Worm (Caenorhabditis elegans) whole organism, mixed stage, embryonic: ENCODE results near the gene T07D4.2.

Experiments used
- M03D4.4 ChIP-seq: sonication (generic microtip); optimal IDR thresholded peaks from 2 replicates; lab custom pipeline; 2017; ENCODE audit warnings: mild to moderate bottlenecking, missing genetic modification characterization, missing compliant biosample characterization
- bed-3 ChIP-seq: fragments of 200-800 bp; sonication (Bioruptor generic); optimal IDR thresholded peaks from 3 replicates; lab custom pipeline; 2018; ENCODE audit warnings: mild to moderate bottlenecking, missing genetic modification characterization, moderate library complexity, missing compliant biosample characterization
- blmp-1 ChIP-seq: fragments of 150-350 bp; optimal IDR thresholded peaks from 2 replicates; lab custom pipeline; 2014; ENCODE audit warnings: missing biosample characterization, missing genetic modification characterization
- ceh-43 ChIP-seq: fragments of 200-800 bp; sonication (Bioruptor generic); optimal IDR thresholded peaks from 2 replicates; lab custom pipeline; 2018; ENCODE audit warnings: mild to moderate bottlenecking, missing genetic modification characterization, moderate library complexity, missing compliant biosample characterization
- ceh-83 ChIP-seq: fragments of 200-800 bp; sonication (Bioruptor generic); optimal IDR thresholded peaks from 2 replicates; lab custom pipeline; 2018; ENCODE audit warnings: mild to moderate bottlenecking, missing genetic modification characterization, missing compliant biosample characterization
- ces-1 ChIP-seq: fragments of 150-350 bp; optimal IDR thresholded peaks from 2 replicates; lab custom pipeline; 2014; ENCODE audit warnings: missing biosample characterization, missing genetic modification reagents, missing genetic modification characterization
- drap-1 ChIP-seq: fragments of 200-800 bp; sonication (Bioruptor generic); optimal IDR thresholded peaks from 3 replicates; lab custom pipeline; 2018; ENCODE audit warnings: mild to moderate bottlenecking, missing genetic modification characterization, missing compliant biosample characterization
- elt-1 ChIP-seq: sonication (generic microtip); optimal IDR thresholded peaks from 2 replicates; lab custom pipeline; 2017; ENCODE audit warnings: missing genetic modification characterization, mild to moderate bottlenecking, missing compliant biosample characterization, antibody characterized with exemption, moderate library complexity, borderline replicate concordance; ENCODE audit not compliant: insufficient read depth
- elt-3 ChIP-seq: fragments of 150-350 bp; optimal IDR thresholded peaks from 2 replicates; lab custom pipeline; 2014; ENCODE audit warnings: missing biosample characterization, missing genetic modification characterization
- ham-2 ChIP-seq: fragments of 200-800 bp; sonication (Bioruptor generic); optimal IDR thresholded peaks from 2 replicates; lab custom pipeline; 2018; ENCODE audit warnings: mild to moderate bottlenecking, missing genetic modification characterization, missing compliant biosample characterization
- hlh-1 ChIP-seq: fragments of 150-350 bp; optimal IDR thresholded peaks from 2 replicates; lab custom pipeline; 2014; ENCODE audit warnings: missing biosample characterization, missing genetic modification reagents, missing genetic modification characterization
- lin-13 ChIP-seq: fragments of 150-350 bp; optimal IDR thresholded peaks from 2 replicates; lab custom pipeline; 2014; ENCODE audit warnings: missing biosample characterization, missing genetic modification characterization
- lin-32 ChIP-seq: fragments of 200-800 bp; sonication (Bioruptor generic); optimal IDR thresholded peaks from 2 replicates; lab custom pipeline; 2018; ENCODE audit warnings: mild to moderate bottlenecking, missing genetic modification characterization, missing compliant biosample characterization
- lsy-2 ChIP-seq: fragments of 150-350 bp; optimal IDR thresholded peaks from 2 replicates; lab custom pipeline; 2014; ENCODE audit warnings: missing biosample characterization, missing genetic modification characterization
- mab-5 ChIP-seq: fragments of 150-350 bp; optimal IDR thresholded peaks from 2 replicates; lab custom pipeline; 2014; ENCODE audit warnings: missing biosample characterization, missing genetic modification characterization
- mep-1 ChIP-seq: fragments of 150-350 bp; optimal IDR thresholded peaks from 2 replicates; lab custom pipeline; 2017; ENCODE audit warnings: missing biosample characterization, missing genetic modification reagents, missing genetic modification characterization, inconsistent platforms
- mls-2 ChIP-seq: sonication (generic microtip); optimal IDR thresholded peaks from 2 replicates; lab custom pipeline; 2016; ENCODE audit warnings: mild to moderate bottlenecking, missing genetic modification characterization, moderate library complexity, missing compliant biosample characterization
- nhr-12 ChIP-seq: fragments of 150-350 bp; optimal IDR thresholded peaks from 2 replicates; lab custom pipeline; 2014; ENCODE audit warnings: missing biosample characterization, missing genetic modification characterization
- nhr-2 ChIP-seq: fragments of 150-350 bp; optimal IDR thresholded peaks from 2 replicates; lab custom pipeline; 2014; ENCODE audit warnings: missing biosample characterization, missing genetic modification characterization
- nhr-28 ChIP-seq: fragments of 150-350 bp; optimal IDR thresholded peaks from 2 replicates; lab custom pipeline; 2014; ENCODE audit warnings: missing biosample characterization, missing genetic modification characterization
- nhr-76 ChIP-seq: sonication (generic microtip); optimal IDR thresholded peaks from 2 replicates; lab custom pipeline; 2017; ENCODE audit warnings: missing biosample characterization, missing genetic modification characterization
- pha-4 ChIP-seq: fragments of 150-350 bp; optimal IDR thresholded peaks from 2 replicates; lab custom pipeline; 2018; ENCODE audit warnings: missing biosample characterization, missing genetic modification reagents, missing genetic modification characterization
- sem-2 ChIP-seq: fragments of 200-800 bp; sonication (Bioruptor generic); optimal IDR thresholded peaks from 2 replicates; lab custom pipeline; 2018; ENCODE audit warnings: mild to moderate bottlenecking, missing genetic modification characterization, missing compliant biosample characterization
- tbx-8 ChIP-seq: fragments of 200-800 bp; sonication (Bioruptor generic); optimal IDR thresholded peaks from 2 replicates; lab custom pipeline; 2018; ENCODE audit warnings: mild to moderate bottlenecking, missing genetic modification characterization, moderate library complexity, missing compliant biosample characterization
- unc-39 ChIP-seq: fragments of 150-350 bp; optimal IDR thresholded peaks from 2 replicates; lab custom pipeline; 2014; ENCODE audit warnings: missing biosample characterization, missing genetic modification characterization
- unc-62 ChIP-seq: fragments of 150-350 bp; optimal IDR thresholded peaks from 2 replicates; lab custom pipeline; 2014; ENCODE audit warnings: missing biosample characterization, missing genetic modification reagents, missing genetic modification characterization
- zip-8 ChIP-seq: fragments of 150-350 bp; optimal IDR thresholded peaks from 2 replicates; lab custom pipeline; 2014; ENCODE audit warnings: missing biosample characterization, missing genetic modification characterization
- ztf-11 ChIP-seq: fragments of 150-350 bp; optimal IDR thresholded peaks from 2 replicates; lab custom pipeline; 2014; ENCODE audit warnings: missing biosample characterization, missing genetic modification characterization

Gene T07D4.2

DNA sequence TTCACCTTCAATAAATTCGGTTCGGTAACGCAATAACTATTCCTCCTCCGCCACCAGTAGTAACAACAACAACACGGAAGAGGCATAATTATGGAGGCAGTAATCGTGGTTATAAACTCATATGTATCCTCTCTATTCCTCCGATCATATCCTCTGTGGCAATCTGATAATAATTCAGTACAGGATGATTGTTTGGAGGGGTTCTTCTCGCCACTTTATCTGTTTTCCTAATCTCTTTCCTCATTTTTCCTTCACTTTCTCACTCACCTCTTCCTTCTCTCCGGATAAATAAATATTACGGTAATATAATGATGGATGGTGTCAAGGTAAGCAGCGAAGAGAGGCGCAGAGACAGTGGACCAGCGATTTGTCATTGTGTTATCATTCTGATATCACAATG is 16.8 kb upstream of the T07D4.2 start:
- peak; percentile 57 for TF ChIP-seq unc-62 (GFP tag; lab: Kevin White, UChicago)
- peak; percentile 41 for TF ChIP-seq elt-3
- no peak for TF ChIP-seq blmp-1 (tag; lab: Kevin White, UChicago)
- TF ChIP-seq lin-32, result no peak
- TF ChIP-seq elt-1 (tag; lab: Kevin White, UChicago), result peak; percentile 91
- TF ChIP-seq ceh-83 (GFP tag; lab: Kevin White, UChicago), result no peak
- no peak for TF ChIP-seq lin-13 (tag; lab: Kevin White, UChicago)

DNA sequence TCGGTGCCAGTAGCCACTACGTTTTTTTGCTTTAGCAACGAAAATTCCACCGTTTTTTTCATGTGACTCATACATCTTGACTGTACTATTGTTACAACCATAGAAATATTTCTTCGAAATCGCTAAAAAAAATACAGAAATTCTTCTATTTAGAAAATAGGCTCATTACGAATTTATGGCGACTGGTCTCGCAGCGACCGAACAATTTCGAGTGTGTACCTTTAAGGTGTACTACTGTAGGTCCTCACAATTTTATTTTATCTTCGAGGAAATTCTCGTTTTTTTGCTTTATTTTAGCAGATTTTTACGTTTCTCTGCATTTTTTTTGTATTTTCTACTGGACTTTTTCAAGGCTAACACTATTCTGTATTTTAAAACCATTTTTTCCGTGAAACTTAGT is 16.3 kb upstream of the T07D4.2 start:
- TF ChIP-seq lsy-2 (tag; lab: Kevin White, UChicago) (no peak), ceh-43 (no peak)
- TF ChIP-seq, all 35 proteins: peak for 0

DNA sequence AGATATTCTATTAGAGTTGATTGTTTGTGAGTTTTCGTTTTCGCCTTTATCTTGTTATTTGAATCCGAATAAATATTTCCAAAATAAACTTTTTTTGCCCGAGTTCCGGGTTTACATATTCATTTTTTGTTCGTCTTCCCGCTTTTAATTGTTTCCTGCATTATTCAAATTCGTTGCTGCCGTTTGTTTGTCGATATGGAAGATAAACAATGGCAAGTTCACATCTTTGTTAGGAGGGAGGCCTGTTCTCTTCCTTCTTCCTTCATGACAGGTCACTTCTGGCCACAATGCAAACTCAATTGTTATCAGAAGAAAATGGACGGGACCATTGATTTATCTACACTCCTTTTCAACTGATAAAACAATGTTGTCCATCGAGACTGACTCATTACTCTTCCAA is 15.8 kb upstream of the T07D4.2 start:
- TF ChIP-seq ceh-43, result no peak
- TF ChIP-seq ceh-83 (GFP tag; lab: Kevin White, UChicago), result no peak
- TF ChIP-seq drap-1, result no peak
- no peak for TF ChIP-seq lin-32
- no peak for TF ChIP-seq unc-62 (GFP tag; lab: Kevin White, UChicago)
- TF ChIP-seq ham-2 (GFP tag; lab: Kevin White, UChicago), result no peak
- no peak for TF ChIP-seq tbx-8
- no peak for TF ChIP-seq nhr-28 (tag; lab: Kevin White, UChicago)
- no peak for TF ChIP-seq mep-1 (tag; lab: Kevin White, UChicago)
- TF ChIP-seq mab-5 (tag; lab: Kevin White, UChicago), result no peak
- TF ChIP-seq M03D4.4 (tag; lab: Kevin White, UChicago), result no peak
- no peak for TF ChIP-seq mls-2 (tag; lab: Kevin White, UChicago)
- TF ChIP-seq ces-1 (GFP tag; lab: Kevin White, UChicago), result no peak
- TF ChIP-seq nhr-2, result no peak
- TF ChIP-seq sem-2, result no peak
- no peak for TF ChIP-seq unc-39 (tag; lab: Kevin White, UChicago)

DNA sequence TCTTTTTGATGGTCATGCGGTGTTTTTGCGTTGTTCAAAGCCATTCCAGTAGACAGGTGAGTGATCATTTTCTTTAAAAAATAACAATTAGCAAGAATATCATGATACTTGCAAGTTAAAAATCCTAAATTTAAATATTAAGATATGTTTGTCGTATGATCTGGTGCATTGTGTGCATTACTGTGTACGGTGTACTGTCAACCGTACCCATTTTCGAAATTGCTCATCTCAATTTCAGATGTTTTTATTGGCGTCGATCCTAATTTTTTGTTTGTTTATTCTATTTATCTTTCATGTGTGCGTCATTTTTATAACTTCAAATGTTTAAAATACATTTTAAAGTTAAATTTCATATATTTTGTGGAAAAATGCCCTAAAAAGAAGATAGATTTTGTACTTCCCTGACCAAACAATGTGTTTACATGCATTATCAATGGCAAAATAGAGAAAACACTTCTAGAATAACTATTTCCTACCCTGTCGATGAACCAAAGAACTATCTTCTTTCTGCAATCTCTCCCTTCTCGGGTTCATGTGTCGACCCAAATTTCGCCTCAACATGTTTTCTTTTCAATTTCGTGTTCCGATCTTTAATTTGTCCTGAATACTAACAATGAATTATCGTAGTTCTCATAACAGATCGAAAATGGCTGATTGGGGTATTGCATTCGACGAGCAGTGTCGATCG is 10.7 kb upstream of the T07D4.2 start, which contains the start of the genes T07D4.5 and ddx-19:
Gene T07D4.5, minus strand, starts transcription at position 71 of the 688 bp plus-strand sequence.
Gene ddx-19, plus strand, starts transcription at position 638 of the 688 bp plus-strand sequence.
- TF ChIP-seq ces-1 (GFP tag; lab: Kevin White, UChicago) (no peak), pha-4 (tag; lab: Kevin White, UChicago) (peak; percentile 38), nhr-12 (tag; lab: Kevin White, UChicago) (no peak), drap-1 (no peak), nhr-28 (tag; lab: Kevin White, UChicago) (no peak), ham-2 (GFP tag; lab: Kevin White, UChicago) (no peak), unc-39 (tag; lab: Kevin White, UChicago) (no peak), lsy-2 (tag; lab: Kevin White, UChicago) (peak; percentile 96)

DNA sequence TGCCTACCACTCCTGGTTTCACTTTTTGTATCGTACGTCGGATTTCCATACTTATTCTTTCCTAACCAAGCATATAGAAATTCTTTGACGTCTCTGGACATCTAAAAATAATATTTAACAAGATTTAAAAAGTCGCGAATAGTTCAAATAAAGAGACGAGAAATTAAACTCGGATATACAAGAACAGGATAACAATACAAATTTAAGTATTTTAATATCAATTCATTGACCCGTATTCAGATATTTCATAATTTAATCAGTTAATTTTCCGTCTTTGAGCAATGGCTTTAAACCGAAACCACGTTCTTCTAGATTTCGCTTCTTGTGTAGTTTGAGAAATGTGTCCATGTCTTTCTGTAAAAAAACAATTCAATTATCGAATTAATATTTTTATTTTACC is 9.8 kb upstream of the T07D4.2 start, which contains the start of gene rha-1:
Gene rha-1, minus strand, starts transcription at position 101 of the 400 bp plus-strand sequence.
- no peak for TF ChIP-seq lin-13 (tag; lab: Kevin White, UChicago)
- TF ChIP-seq drap-1, result no peak
- TF ChIP-seq bed-3 (GFP tag; lab: Kevin White, UChicago), result no peak
- no peak for TF ChIP-seq M03D4.4 (tag; lab: Kevin White, UChicago)
- TF ChIP-seq blmp-1 (tag; lab: Kevin White, UChicago), result no peak
- TF ChIP-seq nhr-2, result no peak
- TF ChIP-seq hlh-1, result no peak
- TF ChIP-seq unc-39 (tag; lab: Kevin White, UChicago), result no peak
- TF ChIP-seq ceh-83 (GFP tag; lab: Kevin White, UChicago), result no peak
- no peak for TF ChIP-seq ztf-11 (tag; lab: Kevin White, UChicago)
- TF ChIP-seq nhr-28 (tag; lab: Kevin White, UChicago), result no peak
- TF ChIP-seq nhr-12 (tag; lab: Kevin White, UChicago), result no peak
- TF ChIP-seq mls-2 (tag; lab: Kevin White, UChicago), result no peak
- TF ChIP-seq ces-1 (GFP tag; lab: Kevin White, UChicago), result no peak
- TF ChIP-seq lsy-2 (tag; lab: Kevin White, UChicago), result no peak

DNA sequence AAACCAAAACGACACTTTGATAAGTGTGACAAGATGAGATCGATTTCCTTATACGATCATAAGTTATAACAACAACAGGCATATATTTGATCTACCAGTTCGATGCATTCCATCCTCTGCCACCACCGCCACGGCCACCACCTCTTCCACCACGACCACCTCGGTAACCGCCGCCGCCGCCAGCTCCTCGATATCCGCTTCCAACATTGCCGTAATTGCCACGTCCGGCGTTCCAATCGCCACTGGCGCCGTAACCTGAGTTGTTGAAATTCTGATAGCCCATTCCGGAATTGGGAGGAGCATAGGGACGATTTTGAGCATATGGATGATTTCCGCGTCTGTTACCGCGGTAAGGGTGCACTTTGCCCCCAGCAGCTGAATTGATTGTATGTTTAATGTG is 4.8 kb upstream of the T07D4.2 start:
- TF ChIP-seq nhr-76 (tag; lab: Kevin White, UChicago) (no peak), ces-1 (GFP tag; lab: Kevin White, UChicago) (no peak), zip-8 (tag; lab: Kevin White, UChicago) (no peak), hlh-1 (no peak), lin-13 (tag; lab: Kevin White, UChicago) (no peak), tbx-8 (no peak)
